Fruit fly (Drosophila melanogaster) whole organism, embryonic: ENCODE results near the gene Pkg21D.

Experiments
- CG10267 ChIP-seq: fragments of 200-800 bp; sonication (Bioruptor generic); optimal IDR thresholded peaks from 2 replicates; lab custom pipeline; 2018; ENCODE audit warnings: missing biosample characterization, mild to moderate bottlenecking, missing genetic modification characterization, moderate library complexity
- CG12104 ChIP-seq: fragments of 200-800 bp; sonication (Bioruptor generic); optimal IDR thresholded peaks from 3 replicates; lab custom pipeline; 2016; ENCODE audit warnings: missing biosample characterization, missing genetic modification characterization
- CG12299 ChIP-seq: fragments of 200-800 bp; sonication (Bioruptor generic); optimal IDR thresholded peaks from 2 replicates; lab custom pipeline; 2018; ENCODE audit warnings: missing biosample characterization, mild to moderate bottlenecking, missing genetic modification characterization
- CG12391 ChIP-seq: fragments of 200-800 bp; sonication (Bioruptor generic); optimal IDR thresholded peaks from 3 replicates; lab custom pipeline; 2018; ENCODE audit warnings: missing biosample characterization, mild to moderate bottlenecking, missing genetic modification characterization, moderate library complexity
- CG13287 ChIP-seq: fragments of 200-800 bp; sonication (Bioruptor generic); IDR thresholded peaks from 2 replicates; pipeline ENCODE4 v1.3.6; 2022; ENCODE audit warnings: missing biosample characterization, missing genetic modification characterization; ENCODE audit not compliant: partially characterized antibody
- CG1602 ChIP-seq: fragments of 200-800 bp; sonication (Bioruptor generic); optimal IDR thresholded peaks from 3 replicates; lab custom pipeline; 2016; ENCODE audit warnings: missing biosample characterization, missing genetic modification characterization
- CG16813 ChIP-seq: fragments of 200-800 bp; sonication (Bioruptor generic); IDR thresholded peaks from 3 replicates; pipeline ENCODE4 v1.3.6; 2022; ENCODE audit warnings: missing biosample characterization, missing genetic modification characterization; ENCODE audit not compliant: partially characterized antibody
- CG17385 ChIP-seq: fragments of 200-800 bp; sonication (Bioruptor generic); optimal IDR thresholded peaks from 3 replicates; lab custom pipeline; 2018; ENCODE audit warnings: missing biosample characterization, mild to moderate bottlenecking, missing genetic modification characterization
- CG2120 ChIP-seq: fragments of 200-800 bp; sonication (Bioruptor generic); optimal IDR thresholded peaks from 3 replicates; lab custom pipeline; 2016; ENCODE audit warnings: missing biosample characterization, missing genetic modification characterization
- CG3995 ChIP-seq: fragments of 200-800 bp; sonication (Bioruptor generic); optimal IDR thresholded peaks from 3 replicates; lab custom pipeline; 2016; ENCODE audit warnings: missing biosample characterization, missing genetic modification characterization
- CG4360 ChIP-seq: fragments of 200-800 bp; sonication (Bioruptor generic); IDR thresholded peaks from 2 replicates; pipeline ENCODE4 v1.3.6; 2022; ENCODE audit warnings: missing biosample characterization, missing genetic modification characterization
- CG5953 ChIP-seq: fragments of 200-800 bp; sonication (Bioruptor generic); IDR thresholded peaks from 2 replicates; pipeline ENCODE4 v1.3.6; 2022; ENCODE audit warnings: missing biosample characterization, missing genetic modification characterization
- CG7372 ChIP-seq: fragments of 200-800 bp; sonication (Bioruptor generic); IDR thresholded peaks from 2 replicates; pipeline ENCODE4 v1.3.6; 2022; ENCODE audit warnings: missing biosample characterization, missing genetic modification characterization
- CG8765 ChIP-seq: fragments of 200-800 bp; sonication (Bioruptor generic); IDR thresholded peaks from 2 replicates; pipeline ENCODE4 v1.3.6; 2022; ENCODE audit warnings: missing biosample characterization, missing genetic modification characterization
- CG9437 ChIP-seq: fragments of 200-800 bp; sonication (Bioruptor generic); optimal IDR thresholded peaks from 2 replicates; lab custom pipeline; 2018; ENCODE audit warnings: missing biosample characterization, mild to moderate bottlenecking, missing genetic modification characterization
- CTCF ChIP-seq: fragments of 200-800 bp; sonication (Bioruptor generic); optimal IDR thresholded peaks from 2 replicates; lab custom pipeline; 2017; ENCODE audit warnings: missing biosample characterization, mild to moderate bottlenecking, missing genetic modification characterization, moderate library complexity
- CoRest ChIP-seq: fragments of 200-800 bp; sonication (Bioruptor generic); optimal IDR thresholded peaks from 3 replicates; lab custom pipeline; 2018; ENCODE audit warnings: missing biosample characterization, mild to moderate bottlenecking, missing genetic modification characterization, moderate library complexity
- Dbx ChIP-seq: fragments of 200-800 bp; sonication (Bioruptor generic); IDR thresholded peaks from 3 replicates; pipeline ENCODE4 v1.3.6; 2022; ENCODE audit warnings: missing biosample characterization, missing genetic modification characterization
- Ets65A ChIP-seq: fragments of 200-800 bp; sonication (Bioruptor generic); peaks from one replicate; lab custom pipeline; 2016; ENCODE audit warnings: missing biosample characterization, missing genetic modification characterization
- Fer3 ChIP-seq: fragments of 200-800 bp; sonication (Bioruptor generic); optimal IDR thresholded peaks from 2 replicates; lab custom pipeline; 2018; ENCODE audit warnings: missing biosample characterization, mild to moderate bottlenecking, missing genetic modification characterization, moderate library complexity
- Gsc ChIP-seq: fragments of 200-800 bp; sonication (Bioruptor generic); IDR thresholded peaks from 2 replicates; pipeline ENCODE4 v1.3.6; 2022; ENCODE audit warnings: missing biosample characterization, missing genetic modification characterization
- HLH4C ChIP-seq: fragments of 200-800 bp; sonication (Bioruptor generic); IDR thresholded peaks from 3 replicates; pipeline ENCODE4 v1.3.6; 2022; ENCODE audit warnings: missing biosample characterization, missing genetic modification characterization; ENCODE audit not compliant: partially characterized antibody
- HmgZ ChIP-seq: fragments of 200-800 bp; sonication (Bioruptor generic); optimal IDR thresholded peaks from 2 replicates; lab custom pipeline; 2018; ENCODE audit warnings: missing biosample characterization, mild to moderate bottlenecking, missing genetic modification characterization
- Hmr ChIP-seq: fragments of 200-800 bp; sonication (Bioruptor generic); optimal IDR thresholded peaks from 3 replicates; lab custom pipeline; 2017; ENCODE audit warnings: mild to moderate bottlenecking, missing biosample characterization, missing genetic modification reagents, missing genetic modification characterization
- Lim3 ChIP-seq: fragments of 200-800 bp; sonication (Bioruptor generic); IDR thresholded peaks from 2 replicates; pipeline ENCODE4 v1.3.6; 2022; ENCODE audit warnings: missing biosample characterization, missing genetic modification characterization
- Max ChIP-seq: fragments of 200-800 bp; sonication (Bioruptor generic); optimal IDR thresholded peaks from 2 replicates; lab custom pipeline; 2016; ENCODE audit warnings: missing biosample characterization, mild to moderate bottlenecking, missing genetic modification characterization
- Ptx1 ChIP-seq: fragments of 200-800 bp; sonication (Bioruptor generic); IDR thresholded peaks from 2 replicates; pipeline ENCODE4 v1.3.6; 2022; ENCODE audit warnings: missing biosample characterization, missing genetic modification characterization
- Side ChIP-seq: fragments of 200-800 bp; sonication (Bioruptor generic); optimal IDR thresholded peaks from 2 replicates; lab custom pipeline; 2016; ENCODE audit warnings: missing biosample characterization, missing genetic modification characterization
- Xbp1 ChIP-seq: fragments of 200-800 bp; sonication (Bioruptor generic); optimal IDR thresholded peaks from 3 replicates; lab custom pipeline; 2016; ENCODE audit warnings: missing biosample characterization, mild to moderate bottlenecking, missing genetic modification characterization
- Xrp1 ChIP-seq: fragments of 200-800 bp; sonication (Bioruptor generic); IDR thresholded peaks from 2 replicates; pipeline ENCODE4 v1.3.6; 2022; ENCODE audit warnings: missing biosample characterization, missing genetic modification characterization
- cwo ChIP-seq: fragments of 200-800 bp; sonication (Bioruptor generic); optimal IDR thresholded peaks from 3 replicates; lab custom pipeline; 2017; ENCODE audit warnings: missing biosample characterization, missing genetic modification characterization, mild to moderate bottlenecking, moderate library complexity, missing genetic modification reagents
- dysf ChIP-seq: fragments of 200-800 bp; sonication (Bioruptor generic); IDR thresholded peaks from 3 replicates; pipeline ENCODE4 v1.3.6; 2022; ENCODE audit warnings: missing biosample characterization, missing genetic modification characterization
- fd96Cb ChIP-seq: fragments of 200-800 bp; sonication (Bioruptor generic); optimal IDR thresholded peaks from 2 replicates; lab custom pipeline; 2018; ENCODE audit warnings: missing biosample characterization, mild to moderate bottlenecking, missing genetic modification characterization, moderate library complexity
- gce ChIP-seq: fragments of 200-800 bp; sonication (Bioruptor generic); IDR thresholded peaks from 3 replicates; pipeline ENCODE4 v1.3.6; 2022; ENCODE audit warnings: missing biosample characterization, missing genetic modification characterization
- inv ChIP-seq: fragments of 200-800 bp; sonication (Bioruptor generic); IDR thresholded peaks from 2 replicates; pipeline ENCODE4 v1.3.6; 2022; ENCODE audit warnings: missing biosample characterization, missing genetic modification characterization; ENCODE audit not compliant: partially characterized antibody
- knrl ChIP-seq: fragments of 200-800 bp; sonication (Bioruptor generic); IDR thresholded peaks from 3 replicates; pipeline ENCODE4 v1.3.6; 2022; ENCODE audit warnings: missing biosample characterization, missing genetic modification characterization; ENCODE audit not compliant: partially characterized antibody
- lola ChIP-seq, 3 experiments: fragments of >200 bp in 2 of 3; fragments of 200-800 bp in 1 of 3; sonication (Bioruptor generic) in 1 of 3; optimal IDR thresholded peaks; 2 replicates each; lab custom pipeline; 2017 to 2019; ENCODE audit warnings: missing biosample characterization in 3 of 3, missing genetic modification characterization in 3 of 3, mild to moderate bottlenecking in 1 of 3, moderate library complexity in 1 of 3
- lov ChIP-seq, 2 experiments: fragments of 200-800 bp in 1 of 2; fragments of >200 bp in 1 of 2; sonication (Bioruptor generic) in 1 of 2; IDR thresholded peaks in 1 of 2; optimal IDR thresholded peaks in 1 of 2; 2 replicates in 1 of 2; 3 replicates in 1 of 2; pipeline versions ENCODE4 v1.3.6 to Lab custom; 2017 to 2022; ENCODE audit warnings: missing biosample characterization in 1 of 2, missing genetic modification characterization in 1 of 2
- mirr ChIP-seq: fragments of 200-800 bp; sonication (Bioruptor generic); optimal IDR thresholded peaks from 3 replicates; lab custom pipeline; 2018; ENCODE audit warnings: missing biosample characterization, mild to moderate bottlenecking, missing genetic modification characterization
- peb ChIP-seq: fragments of 200-800 bp; sonication (Bioruptor generic); IDR thresholded peaks from 2 replicates; pipeline ENCODE4 v1.3.6; 2022; ENCODE audit warnings: missing biosample characterization, missing genetic modification characterization
- pzg ChIP-seq: fragments of 200-800 bp; sonication (Bioruptor generic); optimal IDR thresholded peaks from 3 replicates; lab custom pipeline; 2018; ENCODE audit warnings: missing biosample characterization, mild to moderate bottlenecking, missing genetic modification characterization, moderate library complexity
- rib ChIP-seq: fragments of 200-800 bp; sonication (Bioruptor generic); IDR thresholded peaks from 2 replicates; pipeline ENCODE4 v1.3.6; 2022; ENCODE audit warnings: missing biosample characterization, missing genetic modification characterization
- sna ChIP-seq: fragments of 200-800 bp; sonication (Bioruptor generic); IDR thresholded peaks from 2 replicates; pipeline ENCODE4 v1.3.6; 2022; ENCODE audit warnings: missing biosample characterization, missing genetic modification characterization; ENCODE audit not compliant: partially characterized antibody
- so ChIP-seq: fragments of 200-800 bp; sonication (Bioruptor generic); IDR thresholded peaks from 3 replicates; pipeline ENCODE4 v1.3.6; 2022; ENCODE audit warnings: missing biosample characterization, missing genetic modification characterization
- sqz ChIP-seq: fragments of 200-800 bp; sonication (Bioruptor generic); optimal IDR thresholded peaks from 3 replicates; lab custom pipeline; 2018; ENCODE audit warnings: missing biosample characterization, mild to moderate bottlenecking, missing genetic modification characterization
- sug ChIP-seq: fragments of 200-800 bp; optimal IDR thresholded peaks from 2 replicates; lab custom pipeline; 2019; ENCODE audit warnings: missing biosample characterization, mild to moderate bottlenecking, missing genetic modification characterization, moderate library complexity
- tna ChIP-seq: fragments of 200-800 bp; sonication (Bioruptor generic); IDR thresholded peaks from 2 replicates; pipeline ENCODE4 v1.3.6; 2022; ENCODE audit warnings: missing biosample characterization, missing genetic modification characterization; ENCODE audit not compliant: partially characterized antibody
- ttk ChIP-seq: fragments of 200-800 bp; sonication (Bioruptor generic); IDR thresholded peaks from 2 replicates; pipeline ENCODE4 v2.1.2; 2022; ENCODE audit warnings: missing biosample characterization, missing genetic modification characterization
- zen2 ChIP-seq: fragments of 200-800 bp; sonication (Bioruptor generic); IDR thresholded peaks from 3 replicates; pipeline ENCODE4 v1.3.6; 2022; ENCODE audit warnings: missing biosample characterization, missing genetic modification characterization; ENCODE audit not compliant: partially characterized antibody
- zf30C ChIP-seq: fragments of 200-800 bp; sonication (Bioruptor generic); optimal IDR thresholded peaks from 3 replicates; lab custom pipeline; 2018; ENCODE audit warnings: missing biosample characterization, mild to moderate bottlenecking, missing genetic modification characterization

Gene Pkg21D

dm6 chr2L:815785-816389, 25.3 kb upstream of the Pkg21D start, which contains the start of the genes Saf6 and Pex12 (continued):
- TF ChIP-seq fd96Cb (tag; lab: Kevin White, UChicago), result no peak
- TF ChIP-seq tna, result peak; percentile 75
- TF ChIP-seq CG10267 (tag; lab: Kevin White, UChicago), result peak; percentile 20
- no peak for TF ChIP-seq sqz (GFP tag; lab: Kevin White, UChicago)
- TF ChIP-seq Lim3 (GFP tag; lab: Robert Waterston, UW), result no peak
- no peak for TF ChIP-seq CG2120 (GFP tag; lab: Kevin White, UChicago)
- TF ChIP-seq Ptx1, result no peak
- no peak for TF ChIP-seq sug (tag; lab: Kevin White, UChicago)
- TF ChIP-seq CG12391 (tag; lab: Kevin White, UChicago), result no peak
- no peak for TF ChIP-seq CG4360 (GFP tag; lab: Robert Waterston, UW)
- peak; percentile 85 for TF ChIP-seq sna
- TF ChIP-seq Gsc (GFP tag; lab: Robert Waterston, UW), result no peak
- no peak for TF ChIP-seq ttk (GFP tag; lab: Robert Waterston, UW)
- no peak for TF ChIP-seq lola (GFP tag; optimal IDR thresholded peaks at IDR 0.05; lab: Kevin White, UChicago)
- no peak for TF ChIP-seq Hmr (GFP tag; lab: Kevin White, UChicago)
- no peak for TF ChIP-seq CG7372 (GFP tag; lab: Robert Waterston, UW)
- TF ChIP-seq HLH4C, result peak; percentile 80
- no peak for TF ChIP-seq so (GFP tag; lab: Robert Waterston, UW)
- no peak for TF ChIP-seq Xbp1
- peak; percentile 68 for TF ChIP-seq inv (GFP tag; lab: Robert Waterston, UW)
- TF ChIP-seq HmgZ (tag; lab: Kevin White, UChicago), result peak; percentile 37
- no peak for TF ChIP-seq CG12104 (GFP tag; lab: Kevin White, UChicago)
- no peak for TF ChIP-seq lov (optimal IDR thresholded peaks at IDR 0.05; lab: Kevin White, UChicago)
- no peak for TF ChIP-seq lov (GFP tag; IDR thresholded peaks at IDR 0.05; lab: Robert Waterston, UW)
- no peak for TF ChIP-seq CTCF (GFP tag; lab: Kevin White, UChicago)
- TF ChIP-seq cwo (GFP tag; lab: Kevin White, UChicago), result no peak
- TF ChIP-seq Side (GFP tag; lab: Kevin White, UChicago), result no peak
- TF ChIP-seq CG3995 (GFP tag; lab: Kevin White, UChicago), result no peak
- no peak for TF ChIP-seq CG9437 (GFP tag; lab: Kevin White, UChicago)
- peak; percentile 77 for TF ChIP-seq CG16813
- TF ChIP-seq CG12299 (tag; lab: Kevin White, UChicago), result no peak
- TF ChIP-seq zf30C (GFP tag; lab: Kevin White, UChicago), result no peak
- TF ChIP-seq rib (GFP tag; lab: Robert Waterston, UW), result no peak
- TF ChIP-seq CG13287 (GFP tag; lab: Robert Waterston, UW), result peak; percentile 89
- TF ChIP-seq CG5953, result no peak
- peak; percentile 72; the same call in 2 of the 3 replicates for TF ChIP-seq knrl (GFP tag; lab: Robert Waterston, UW)
- peak; percentile 22 for TF ChIP-seq mirr (GFP tag; lab: Kevin White, UChicago)
- no peak for TF ChIP-seq gce
- TF ChIP-seq dysf (GFP tag; lab: Robert Waterston, UW), result no peak
- TF ChIP-seq Ets65A (GFP tag; lab: Kevin White, UChicago), result no peak
- peak; percentile 57 for TF ChIP-seq pzg (GFP tag; lab: Kevin White, UChicago)
- no peak for TF ChIP-seq Fer3 (tag; lab: Kevin White, UChicago)
- peak; percentile 6; the same call in 1 of the 2 replicates for TF ChIP-seq Xrp1 (GFP tag; lab: Robert Waterston, UW)
- no peak for TF ChIP-seq Max
- TF ChIP-seq CoRest (tag; lab: Kevin White, UChicago), result no peak
- TF ChIP-seq zen2 (GFP tag; lab: Robert Waterston, UW), result peak; percentile 85
- TF ChIP-seq CG8765 (GFP tag; lab: Robert Waterston, UW), result no peak
- no peak for TF ChIP-seq Dbx (GFP tag; lab: Robert Waterston, UW)
- TF ChIP-seq CG1602 (GFP tag; lab: Kevin White, UChicago), result no peak
- no peak for TF ChIP-seq CG17385 (GFP tag; lab: Kevin White, UChicago)
- no peak for TF ChIP-seq peb (GFP tag; lab: Robert Waterston, UW)
